Worm (Caenorhabditis elegans): Measurements from ENCODE around the gene comt-2.

DNA sequence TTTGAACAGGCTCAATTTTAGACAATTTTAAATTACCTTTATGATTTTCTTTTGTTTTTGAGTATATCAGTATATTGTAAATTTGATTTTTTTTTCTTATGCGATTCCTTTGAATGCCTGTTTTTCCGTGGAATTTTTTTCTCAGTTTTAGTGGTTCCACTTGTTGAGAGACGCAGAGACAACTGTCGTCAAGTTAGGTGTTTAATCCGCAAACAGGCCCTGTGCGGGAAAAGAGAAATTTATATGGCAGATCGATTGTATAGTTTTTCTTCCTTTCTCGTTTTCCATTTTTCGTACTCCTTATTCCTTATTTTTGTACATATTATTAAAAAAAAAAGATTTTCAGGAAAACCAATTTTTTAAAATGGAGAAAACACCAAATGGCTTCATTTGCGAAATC is 4.7 kb upstream of the comt-2 start, which contains the start of gene F36D3.1:
- no peak for TF ChIP-seq flt-1 (GFP tag; IDR thresholded peaks at IDR 0.05)
- no peak for TF ChIP-seq tab-1 (GFP tag; IDR thresholded peaks at IDR 0.05)
- no peak for TF ChIP-seq klf-2 (GFP tag; conservative IDR thresholded peaks at IDR 0.05)
- TF ChIP-seq med-1 (GFP tag; optimal IDR thresholded peaks at IDR 0.05; ENCODE audit: insufficient read depth) = no peak
- no peak for TF ChIP-seq cog-1 (tag; optimal IDR thresholded peaks at IDR 0.05)
- no peak for TF ChIP-seq ztf-23 (GFP tag; IDR thresholded peaks at IDR 0.05)

Data from whole organism, midembryonic.